Fruit fly (Drosophila melanogaster) ovary, adult (tissue): ENCODE measurements around the gene CG12091.
A peak's percentile ranks its signal among the peaks of the same experiment; 100 is the strongest.

Source experiments
- CG17801 ChIP-seq: fragments of 200-800 bp; optimal IDR thresholded peaks from 2 replicates; lab custom pipeline; 2019; ENCODE audit warnings: missing biosample characterization, mild to moderate bottlenecking, missing genetic modification characterization, moderate library complexity; ENCODE audit not compliant: partially characterized antibody

CG12091 gene

DNA sequence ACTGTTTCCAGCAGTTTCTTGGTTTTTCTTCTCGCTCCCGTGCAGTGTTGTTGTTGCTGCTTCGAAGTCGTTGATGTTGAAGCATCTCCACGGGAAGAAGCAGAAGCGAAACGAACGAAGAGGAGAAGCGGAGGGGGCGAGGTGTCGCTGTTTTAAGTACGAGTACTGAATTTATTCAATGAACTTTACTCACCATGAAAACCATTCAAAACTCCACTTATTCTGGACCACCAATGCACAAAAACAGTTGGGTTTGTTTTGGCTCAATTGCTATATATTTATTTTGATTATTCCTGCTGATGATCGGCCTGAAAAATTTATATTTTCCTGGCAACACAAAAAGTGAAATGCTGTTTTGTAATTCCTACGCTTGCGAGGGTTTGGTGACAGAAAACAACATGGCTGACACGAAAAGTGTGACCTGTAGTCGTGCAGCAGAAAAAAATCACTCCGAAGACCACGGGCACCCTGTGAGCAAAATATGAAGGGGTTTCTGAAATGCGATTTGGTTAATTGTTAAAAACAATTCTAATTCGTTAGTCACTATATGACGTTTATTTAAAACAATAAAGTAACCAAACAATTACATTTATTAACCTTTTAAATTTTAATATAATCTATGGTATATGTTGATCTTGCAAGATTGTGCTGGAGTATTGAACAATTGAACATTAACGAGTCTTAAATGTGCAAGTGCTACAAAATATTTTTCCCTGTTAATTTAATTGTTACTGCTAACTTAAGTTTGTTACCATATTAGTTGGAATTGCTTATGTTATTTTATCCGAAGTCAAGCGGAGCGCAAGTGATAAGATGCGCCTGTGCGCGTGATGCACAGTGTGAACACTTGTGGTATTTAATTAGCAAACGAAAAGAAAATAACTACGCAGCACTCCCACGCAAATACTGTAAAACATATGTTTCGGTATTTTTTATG, 31.9 kb upstream of the CG12091 start, which contains the start of gene CG7879:
TSS of gene CG7879 (minus strand) at position 384 of the 937 bp plus-strand sequence.
- TF ChIP-seq CG17801 (GFP tag; lab: Kevin White, UChicago): no peak

- no peak for TF ChIP-seq CG17801 (GFP tag; lab: Kevin White, UChicago)
Observed at dm6 chr3L:1565092-1565491, 28.5 kb upstream of the CG12091 start, which contains the start of gene CG12003. TSS of gene CG12003 (plus strand) at chr3L:1565392.

- TF ChIP-seq CG17801 (GFP tag; lab: Kevin White, UChicago): peak; percentile 85
Observed at dm6 chr3L:1558178-1558788, 21.6 kb upstream of the CG12091 start, which contains the start of the genes Pex10 and CG12099. TSS of gene Pex10 (plus strand) at chr3L:1558228. TSS of gene CG12099 (minus strand) at chr3L:1558484.

DNA sequence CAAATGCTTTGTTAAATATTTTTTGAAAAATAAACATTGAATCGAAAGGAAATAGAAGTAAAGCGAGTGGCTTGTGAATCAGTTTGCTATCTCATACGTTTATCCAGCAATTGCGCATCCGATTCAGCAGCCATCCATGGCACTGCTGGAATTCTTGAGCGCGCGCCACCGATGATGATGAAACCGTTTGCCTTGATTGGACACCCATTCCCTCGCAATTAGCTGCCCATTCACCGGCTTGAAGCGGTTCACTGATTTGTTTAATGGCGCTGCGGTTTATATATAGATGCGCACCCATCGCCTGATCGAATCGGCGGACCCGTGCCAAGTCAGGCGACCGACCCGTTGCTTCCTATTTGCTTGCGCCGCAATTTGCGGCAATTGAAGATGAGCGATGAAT, 16.6 kb upstream of the CG12091 start, which contains the start of gene Pcyt2:
TSS of gene Pcyt2 (plus strand) at position 301 of the 400 bp plus-strand sequence.
- TF ChIP-seq CG17801 (GFP tag; lab: Kevin White, UChicago): no peak

- TF ChIP-seq CG17801 (GFP tag; lab: Kevin White, UChicago): no peak
Observed at dm6 chr3L:1550914-1551313, 14.3 kb upstream of the CG12091 start.

DNA sequence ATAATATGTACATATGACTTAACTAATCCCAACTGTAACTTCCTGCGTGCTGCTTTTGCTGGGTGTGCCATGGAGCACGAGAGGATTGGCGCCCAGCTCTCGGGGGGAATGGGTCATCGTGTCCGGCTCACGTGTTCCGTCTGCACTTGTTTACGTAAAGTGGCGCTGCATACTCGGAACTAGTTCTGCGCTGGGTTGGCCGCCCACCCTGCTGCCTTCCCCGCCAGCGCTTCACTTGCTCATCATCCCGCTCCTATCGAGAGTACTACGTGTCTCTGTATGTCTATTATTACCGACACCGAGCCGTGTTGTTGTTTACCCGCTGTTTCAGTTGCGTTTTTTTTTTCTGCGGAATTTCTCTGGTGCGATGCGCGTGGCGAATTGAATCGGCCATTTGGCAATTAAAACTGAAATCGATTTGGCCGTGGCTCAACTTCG, 13.0 kb upstream of the CG12091 start:
- no peak for TF ChIP-seq CG17801 (GFP tag; lab: Kevin White, UChicago)

DNA sequence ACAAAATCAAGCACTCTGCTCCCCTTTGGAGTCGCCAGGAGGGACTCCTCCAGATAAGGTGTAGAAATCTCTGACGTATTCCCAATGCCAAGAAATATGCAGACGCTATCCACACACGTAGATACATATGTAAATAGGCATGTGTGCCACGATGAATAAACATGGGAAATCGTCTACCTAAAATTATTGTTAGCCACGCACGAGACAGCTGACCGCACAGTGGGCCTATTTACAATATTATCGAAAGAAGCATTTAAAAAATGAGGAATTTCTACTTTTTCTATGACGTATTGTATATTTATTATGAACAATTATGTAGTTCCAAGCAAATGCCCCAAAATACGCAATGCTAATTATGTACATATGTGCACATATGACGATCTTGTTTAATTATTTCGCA, 12.5 kb upstream of the CG12091 start:
- TF ChIP-seq CG17801 (GFP tag; lab: Kevin White, UChicago): no peak

dm6 chr3L:1548345-1548970, 11.8 kb upstream of the CG12091 start:
- peak; percentile 72 for TF ChIP-seq CG17801 (GFP tag; lab: Kevin White, UChicago)

DNA sequence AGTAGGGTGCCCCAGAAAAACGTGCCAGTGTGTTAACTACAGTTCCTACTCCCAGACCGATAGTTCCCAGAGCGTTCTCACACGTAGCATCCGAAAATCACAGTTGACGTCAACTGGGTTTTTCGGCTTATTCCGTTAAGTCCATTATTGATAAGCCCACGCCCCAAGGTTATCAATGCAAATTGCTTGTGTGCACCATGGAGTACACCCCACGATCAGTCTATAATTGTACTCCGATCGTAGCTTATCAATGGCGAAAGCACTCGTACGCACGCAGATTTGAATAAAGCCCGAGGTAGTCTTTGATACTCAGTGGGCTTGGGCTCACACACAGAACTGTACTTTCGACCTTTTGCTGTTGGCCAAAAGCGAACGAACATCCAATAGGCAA, 10.5 kb upstream of the CG12091 start:
- TF ChIP-seq CG17801 (GFP tag; lab: Kevin White, UChicago): no peak

- TF ChIP-seq CG17801 (GFP tag; lab: Kevin White, UChicago): peak; percentile 87
Observed at dm6 chr3L:1546349-1547116, 9.9 kb upstream of the CG12091 start.

DNA sequence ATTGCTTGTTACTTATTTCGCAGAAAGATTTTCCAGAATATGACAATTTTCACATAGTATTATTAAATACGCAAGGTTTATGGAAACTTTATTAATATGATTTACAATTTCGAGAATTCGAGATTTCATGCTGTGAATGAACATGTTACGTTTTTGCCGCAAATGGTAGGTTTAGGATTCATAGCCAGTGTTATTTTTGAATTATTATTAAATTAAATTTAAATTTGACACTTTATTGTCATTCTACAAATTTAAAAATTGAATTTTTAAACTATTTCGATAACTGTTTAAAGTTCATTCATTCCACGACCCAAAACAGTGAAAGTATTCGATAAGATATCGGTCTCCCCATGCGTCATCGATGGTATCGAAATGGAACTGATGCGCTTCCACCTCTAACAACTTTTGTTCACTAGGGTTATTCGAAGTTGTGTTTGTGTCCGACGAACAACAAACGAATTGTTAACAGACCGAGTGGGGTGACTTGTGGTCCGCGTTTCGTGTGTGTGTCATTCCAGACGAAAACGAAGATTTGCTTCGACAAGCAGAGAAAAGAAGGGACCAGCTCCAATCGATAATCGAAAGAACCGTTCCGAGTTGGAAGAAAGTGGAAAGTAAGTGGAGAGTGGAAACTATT, 9.2 kb upstream of the CG12091 start, which contains the start of the genes CG32313 and Pcyt1:
TSS of gene CG32313 (minus strand) at position 51 of the 637 bp plus-strand sequence.
TSS of gene Pcyt1 (plus strand) at position 400 of the 637 bp plus-strand sequence.
- TF ChIP-seq CG17801 (GFP tag; lab: Kevin White, UChicago): peak; percentile 66

dm6 chr3L:1538314-1538854, 1.7 kb upstream of the CG12091 start:
- TF ChIP-seq CG17801 (GFP tag; lab: Kevin White, UChicago): no peak

dm6 chr3L:1537353-1537752, 718 bp upstream of the CG12091 start:
- TF ChIP-seq CG17801 (GFP tag; lab: Kevin White, UChicago): no peak
